Worm (Caenorhabditis elegans) whole organism, L1 larva: ENCODE measurements around the gene clec-133.

ENCODE experiments used
- blmp-1 ChIP-seq: fragments of 150-350 bp; optimal IDR thresholded peaks from 2 replicates; lab custom pipeline; 2014; ENCODE audit warnings: missing biosample characterization, missing genetic modification characterization
- egl-27 ChIP-seq, 2 experiments: fragments of 150-350 bp in 1 of 2; sonication (generic microtip); optimal IDR thresholded peaks; 3 replicates each; lab custom pipeline; 2017 to 2018; ENCODE audit warnings: missing biosample characterization in 2 of 2, missing genetic modification characterization in 2 of 2, missing genetic modification reagents in 2 of 2
- elt-2 ChIP-seq: sonication (generic microtip); optimal IDR thresholded peaks from 2 replicates; lab custom pipeline; 2016; ENCODE audit warnings: missing genetic modification characterization, mild to moderate bottlenecking, inconsistent platforms, missing compliant biosample characterization, missing genetic modification reagents
- fos-1 ChIP-seq: fragments of 150-350 bp; optimal IDR thresholded peaks from 2 replicates; lab custom pipeline; 2014; ENCODE audit warnings: missing biosample characterization, missing genetic modification characterization
- hlh-4 ChIP-seq: sonication (generic microtip); optimal IDR thresholded peaks from 2 replicates; lab custom pipeline; 2016; ENCODE audit warnings: mild to moderate bottlenecking, missing genetic modification characterization, missing compliant biosample characterization
- lin-15B ChIP-seq: fragments of 150-350 bp; sonication (generic microtip); optimal IDR thresholded peaks from 3 replicates; lab custom pipeline; 2014; ENCODE audit warnings: missing biosample characterization, missing genetic modification characterization
- lin-35 ChIP-seq, 2 experiments: fragments of 150-350 bp; optimal IDR thresholded peaks; 2 replicates each; lab custom pipeline; 2014; ENCODE audit warnings: missing biosample characterization in 2 of 2, missing genetic modification characterization in 2 of 2, missing genetic modification reagents in 2 of 2
- nhr-90 ChIP-seq: sonication (generic microtip); optimal IDR thresholded peaks from 2 replicates; lab custom pipeline; 2016; ENCODE audit warnings: mild to moderate bottlenecking, missing genetic modification characterization, missing compliant biosample characterization; ENCODE audit not compliant: poor library complexity
- snpc-4 ChIP-seq: fragments of 150-350 bp; optimal IDR thresholded peaks from 2 replicates; lab custom pipeline; 2014; ENCODE audit warnings: missing biosample characterization, missing genetic modification characterization
- sptf-1 ChIP-seq: fragments of 150-350 bp; optimal IDR thresholded peaks from 2 replicates; lab custom pipeline; 2014; ENCODE audit warnings: missing biosample characterization, missing genetic modification characterization
- unc-130 ChIP-seq: fragments of 150-350 bp; optimal IDR thresholded peaks from 2 replicates; lab custom pipeline; 2017; ENCODE audit warnings: missing biosample characterization, missing genetic modification characterization, inconsistent platforms
- unc-98 ChIP-seq: fragments of 200-800 bp; sonication (Bioruptor generic); IDR thresholded peaks from 2 replicates; pipeline ENCODE4 v1.3.6; 2022; ENCODE audit warnings: missing genetic modification characterization, missing compliant biosample characterization
- zip-4 ChIP-seq: fragments of 200-800 bp; sonication (Bioruptor generic); optimal IDR thresholded peaks from 2 replicates; lab custom pipeline; 2018; ENCODE audit warnings: mild to moderate bottlenecking, missing genetic modification characterization, moderate library complexity, missing compliant biosample characterization
- ztf-11 ChIP-seq, 2 experiments: sonication (generic microtip); optimal IDR thresholded peaks; 2 replicates each; lab custom pipeline; 2016 to 2017; ENCODE audit warnings: missing genetic modification characterization in 2 of 2, missing biosample characterization in 1 of 2, missing compliant biosample characterization in 1 of 2

DNA sequence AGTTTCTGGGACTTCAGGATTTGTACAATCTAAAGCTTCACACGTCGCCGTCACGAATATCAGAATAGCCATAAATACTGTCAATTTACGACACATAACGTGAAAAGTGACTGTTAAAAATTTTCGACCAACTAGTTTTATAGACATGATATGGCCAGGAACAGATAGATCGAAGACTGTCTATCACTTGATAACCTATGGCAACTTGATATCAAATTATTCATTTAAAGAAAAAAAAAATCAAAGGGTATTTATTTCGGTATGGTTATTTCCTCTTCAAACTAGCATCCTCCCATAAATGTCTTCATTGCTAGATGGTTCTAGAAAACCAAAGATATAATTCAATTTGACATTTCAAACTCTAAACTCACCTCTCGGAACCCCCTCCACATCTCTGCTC is 15.8 kb upstream of the clec-133 start, which contains the start of gene W10G11.3:
- no peak for TF ChIP-seq fos-1 (tag; lab: Kevin White, UChicago)
- no peak for TF ChIP-seq unc-130
- TF ChIP-seq sptf-1 (tag; lab: Kevin White, UChicago), result no peak
- TF ChIP-seq zip-4, result no peak
- no peak for TF ChIP-seq snpc-4 (tag; lab: Kevin White, UChicago)
- no peak for TF ChIP-seq unc-98 (GFP tag; lab: Robert Waterston, UW)
- TF ChIP-seq elt-2, result no peak
- TF ChIP-seq ztf-11 (tag; optimal IDR thresholded peaks at IDR 0.05; lab: Kevin White, UChicago), result no peak
- no peak for TF ChIP-seq nhr-90
- TF ChIP-seq egl-27 (tag; optimal IDR thresholded peaks at IDR 0.05; lab: Kevin White, UChicago), result no peak
- no peak for TF ChIP-seq lin-35 (GFP tag; optimal IDR thresholded peaks at IDR 0.05; lab: Kevin White, UChicago)
- TF ChIP-seq lin-15B (tag; lab: Kevin White, UChicago), result no peak
- TF ChIP-seq hlh-4 (tag; lab: Kevin White, UChicago), result no peak
- no peak for TF ChIP-seq blmp-1 (tag; lab: Kevin White, UChicago)
